Fruit fly (Drosophila melanogaster): ENCODE results near the gene PIG-U.

DNA sequence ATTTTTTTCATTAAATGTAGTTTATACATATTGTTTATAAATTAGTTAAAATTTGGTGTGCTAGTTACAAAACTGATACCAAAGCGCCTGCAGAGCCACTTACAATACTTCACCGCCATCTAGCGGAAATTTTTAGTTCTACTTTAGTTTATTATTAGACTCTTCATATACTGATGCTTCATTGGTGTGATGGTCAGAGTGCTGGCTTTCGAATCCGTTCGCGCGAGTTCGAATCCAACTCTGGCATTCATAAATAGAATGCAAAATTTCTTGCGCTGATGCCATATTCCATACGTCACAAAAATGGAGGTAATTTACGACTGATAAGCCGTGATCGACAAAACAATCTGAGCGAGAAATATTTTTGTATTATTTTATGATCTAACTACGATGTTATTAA is 29.3 kb upstream of the PIG-U start:
- TF ChIP-seq h (optimal IDR thresholded peaks at IDR 0.05) (no peak), Sin3A (optimal IDR thresholded peaks at IDR 0.05) (no peak), psq (optimal IDR thresholded peaks at IDR 0.05) (no peak), ttk (optimal IDR thresholded peaks at IDR 0.05) (no peak), Myc (optimal IDR thresholded peaks at IDR 0.05) (no peak), insv (optimal IDR thresholded peaks at IDR 0.05) (no peak)
